In genomic region chrX:4706755-4707226, ce11 we compare ENCODE assay signal across 3 worm cellular contexts.
TF ChIP-seq lines count a peak whose summit lies in the region.

Gene dhhc-10 (plus strand): TSS chrX:4707176.

TF ChIP-seq in whole organism, L1 larva, 84 proteins besides CTCF, POLR2A, EP300 and RAD21 (continued from another document):
- peak; percentile 31 for TF ChIP-seq ceh-8 (GFP tag; optimal IDR thresholded peaks at IDR 0.05; lab: Kevin White, UChicago)
- peak; percentile 77 for TF ChIP-seq lin-14 (GFP tag; optimal IDR thresholded peaks at IDR 0.05; lab: Kevin White, UChicago)
- TF ChIP-seq lin-15B (tag; optimal IDR thresholded peaks at IDR 0.05; lab: Kevin White, UChicago): no peak
- peak; percentile 22 for TF ChIP-seq dsc-1 (tag; optimal IDR thresholded peaks at IDR 0.05; lab: Kevin White, UChicago)
- 0 out of 2 replicates have a peak, but pooled peaks have one; percentile 20 for TF ChIP-seq nhr-19 (GFP tag; conservative IDR thresholded peaks at IDR 0.05; lab: Robert Waterston, UW)
- TF ChIP-seq hlh-4 (tag; optimal IDR thresholded peaks at IDR 0.05; lab: Kevin White, UChicago): no peak
- TF ChIP-seq sox-4 (tag; optimal IDR thresholded peaks at IDR 0.05; lab: Kevin White, UChicago): no peak
- TF ChIP-seq sup-37 (GFP tag; optimal IDR thresholded peaks at IDR 0.05; lab: Kevin White, UChicago): no peak
- peak in 2 of 3 experiments; percentile 27 to 28 for TF ChIP-seq dpl-1 (GFP tag; optimal IDR thresholded peaks at IDR 0.05; lab: Kevin White, UChicago)
- peak; percentile 53 for TF ChIP-seq snu-23 (GFP tag; optimal IDR thresholded peaks at IDR 0.05; lab: Kevin White, UChicago)
- TF ChIP-seq lin-35 (GFP tag; optimal IDR thresholded peaks at IDR 0.05; lab: Kevin White, UChicago): peak; percentile 21 to 60
- TF ChIP-seq rnt-1 (tag; optimal IDR thresholded peaks at IDR 0.05; lab: Kevin White, UChicago): peak; percentile 77
- TF ChIP-seq C16A3.4 (tag; optimal IDR thresholded peaks at IDR 0.05; lab: Kevin White, UChicago): peak; percentile 34
- TF ChIP-seq egl-27 (tag; optimal IDR thresholded peaks at IDR 0.05; lab: Kevin White, UChicago): no peak
- TF ChIP-seq nhr-77 (tag; optimal IDR thresholded peaks at IDR 0.05; lab: Kevin White, UChicago): peak; percentile 7
- TF ChIP-seq nhr-71 (tag; optimal IDR thresholded peaks at IDR 0.05; lab: Kevin White, UChicago): peak; percentile 68
- peak; percentile 6 for TF ChIP-seq blmp-1 (tag; optimal IDR thresholded peaks at IDR 0.05; lab: Kevin White, UChicago)
- peak; percentile 50 to 73 for TF ChIP-seq lsy-2 (tag; optimal IDR thresholded peaks at IDR 0.05; lab: Kevin White, UChicago)
- peak; percentile 28 for TF ChIP-seq efl-1 (optimal IDR thresholded peaks at IDR 0.05; lab: Kevin White, UChicago)
- TF ChIP-seq efl-1 (GFP tag; optimal IDR thresholded peaks at IDR 0.05 in 1 of 2; lab: Kevin White, UChicago): peak; percentile 19 to 83
- no peak for TF ChIP-seq efl-3 (GFP tag; optimal IDR thresholded peaks at IDR 0.05; lab: Kevin White, UChicago)
- peak; percentile 8 for TF ChIP-seq pqm-1 (tag; optimal IDR thresholded peaks at IDR 0.05; lab: Kevin White, UChicago)
- TF ChIP-seq xbp-1 (tag; optimal IDR thresholded peaks at IDR 0.05; lab: Kevin White, UChicago): peak; percentile 72
- TF ChIP-seq ceh-82 (tag; optimal IDR thresholded peaks at IDR 0.05; lab: Kevin White, UChicago): peak in 1 of 3 experiments; percentile 40
- TF ChIP-seq aly-2 (tag; optimal IDR thresholded peaks at IDR 0.05; lab: Kevin White, UChicago): no peak
- no peak for TF ChIP-seq pag-3 (tag; optimal IDR thresholded peaks at IDR 0.05; lab: Kevin White, UChicago; ENCODE audit: borderline replicate concordance, insufficient read depth)

TF ChIP-seq in whole organism, L3 larva, 47 proteins besides CTCF, POLR2A, EP300 and RAD21 (continued from another document):
- no peak for TF ChIP-seq R02D3.7 (tag; optimal IDR thresholded peaks at IDR 0.05; lab: Kevin White, UChicago)
- TF ChIP-seq fkh-10 (GFP tag; optimal IDR thresholded peaks at IDR 0.05; lab: Kevin White, UChicago): no peak
- no peak for TF ChIP-seq ceh-82 (tag; optimal IDR thresholded peaks at IDR 0.05; lab: Kevin White, UChicago)
- TF ChIP-seq aly-2 (tag; optimal IDR thresholded peaks at IDR 0.05; lab: Kevin White, UChicago): no peak
- peak; percentile 32 for TF ChIP-seq lsy-12 (tag; optimal IDR thresholded peaks at IDR 0.05; lab: Kevin White, UChicago)
- TF ChIP-seq hmg-11 (tag; optimal IDR thresholded peaks at IDR 0.05; lab: Kevin White, UChicago): peak; percentile 17
- TF ChIP-seq egl-27 (tag; optimal IDR thresholded peaks at IDR 0.05; lab: Kevin White, UChicago): no peak
- TF ChIP-seq fos-1 (tag; optimal IDR thresholded peaks at IDR 0.05; lab: Kevin White, UChicago): no peak
- no peak for TF ChIP-seq eor-1 (tag; optimal IDR thresholded peaks at IDR 0.05; lab: Kevin White, UChicago)
- TF ChIP-seq nhr-25 (tag; optimal IDR thresholded peaks at IDR 0.05; lab: Kevin White, UChicago): no peak
- TF ChIP-seq unc-62 (GFP tag; optimal IDR thresholded peaks at IDR 0.05; lab: Kevin White, UChicago): no peak
- TF ChIP-seq nhr-77 (tag; optimal IDR thresholded peaks at IDR 0.05; lab: Kevin White, UChicago): no peak
- TF ChIP-seq ceh-16 (tag; optimal IDR thresholded peaks at IDR 0.05; lab: Kevin White, UChicago): no peak
- TF ChIP-seq egl-5 (tag; optimal IDR thresholded peaks at IDR 0.05; lab: Kevin White, UChicago): no peak
- TF ChIP-seq pha-4 (tag; optimal IDR thresholded peaks at IDR 0.05; lab: Kevin White, UChicago): peak; percentile 93
- peak; percentile 27 for TF ChIP-seq snpc-4 (tag; optimal IDR thresholded peaks at IDR 0.05; lab: Kevin White, UChicago)
- no peak for TF ChIP-seq nhr-67 (tag; optimal IDR thresholded peaks at IDR 0.05; lab: Kevin White, UChicago)
- TF ChIP-seq daf-12 (tag; optimal IDR thresholded peaks at IDR 0.05; lab: Kevin White, UChicago): no peak
- peak; percentile 48 for TF ChIP-seq nfya-1 (tag; optimal IDR thresholded peaks at IDR 0.05; lab: Kevin White, UChicago; ENCODE audit: insufficient read depth)
- peak; percentile 52 for TF ChIP-seq skn-1 (tag; optimal IDR thresholded peaks at IDR 0.05; lab: Kevin White, UChicago)
- no peak for TF ChIP-seq zag-1 (tag; optimal IDR thresholded peaks at IDR 0.05; lab: Kevin White, UChicago)
- TF ChIP-seq nhr-76 (tag; optimal IDR thresholded peaks at IDR 0.05; lab: Kevin White, UChicago): no peak
- TF ChIP-seq pqm-1 (tag; optimal IDR thresholded peaks at IDR 0.05; lab: Kevin White, UChicago): peak; percentile 62
- no peak for TF ChIP-seq ceh-9 (tag; optimal IDR thresholded peaks at IDR 0.05; lab: Kevin White, UChicago)
- no peak for TF ChIP-seq ZK546.5 (tag; optimal IDR thresholded peaks at IDR 0.05; lab: Kevin White, UChicago)
- no peak for TF ChIP-seq ama-1 (optimal IDR thresholded peaks at IDR 0.05; lab: Kevin White, UChicago)
- TF ChIP-seq elt-2 (tag; optimal IDR thresholded peaks at IDR 0.05; lab: Kevin White, UChicago): peak; percentile 88

TF ChIP-seq in whole organism, young adult, 124 proteins besides CTCF, POLR2A, EP300 and RAD21 (continued from another document):
- TF ChIP-seq madf-3 (GFP tag; IDR thresholded peaks at IDR 0.05; lab: Robert Waterston, UW): no peak
- no peak for TF ChIP-seq ztf-6 (GFP tag; IDR thresholded peaks at IDR 0.05; lab: Robert Waterston, UW)
- TF ChIP-seq him-1 (tag; optimal IDR thresholded peaks at IDR 0.05; lab: Kevin White, UChicago): no peak
- TF ChIP-seq hsf-1 (GFP tag; IDR thresholded peaks at IDR 0.05; lab: Robert Waterston, UW): no peak
- TF ChIP-seq nfya-2 (GFP tag; IDR thresholded peaks at IDR 0.05; lab: Robert Waterston, UW): no peak
- no peak for TF ChIP-seq attf-3 (GFP tag; conservative IDR thresholded peaks at IDR 0.05; lab: Robert Waterston, UW)
- TF ChIP-seq Y53F4B.3 (GFP tag; IDR thresholded peaks at IDR 0.05; lab: Robert Waterston, UW): no peak
- TF ChIP-seq dox-1 (GFP tag; IDR thresholded peaks at IDR 0.05; lab: Robert Waterston, UW): peak; percentile 71
- TF ChIP-seq somi-1 (GFP tag; optimal IDR thresholded peaks at IDR 0.05; lab: Kevin White, UChicago): no peak
- no peak for TF ChIP-seq T26A5.8 (tag; optimal IDR thresholded peaks at IDR 0.05; lab: Kevin White, UChicago)
- TF ChIP-seq nhr-120 (GFP tag; IDR thresholded peaks at IDR 0.05; lab: Robert Waterston, UW): no peak
- peak; percentile 97 for TF ChIP-seq nhr-80 (tag; optimal IDR thresholded peaks at IDR 0.05; lab: Kevin White, UChicago)
- TF ChIP-seq Y53G8AR.9 (GFP tag; conservative IDR thresholded peaks at IDR 0.05; lab: Robert Waterston, UW): no peak
- TF ChIP-seq pha-4 (tag; optimal IDR thresholded peaks at IDR 0.05; lab: Kevin White, UChicago): no peak
- no peak for TF ChIP-seq F23B12.7 (tag; optimal IDR thresholded peaks at IDR 0.05; lab: Kevin White, UChicago; ENCODE audit: insufficient read depth)
- no peak for TF ChIP-seq sdz-38 (tag; optimal IDR thresholded peaks at IDR 0.05; lab: Kevin White, UChicago)
TF ChIP-seq in whole organism, young adult: peak in this region for 14.
